Worm (Caenorhabditis elegans) whole organism, L2 larva: Measurements from ENCODE around the gene F47B7.5.

Source experiments
- C34F6.9 ChIP-seq: fragments of 150-350 bp; optimal IDR thresholded peaks from 2 replicates; lab custom pipeline; 2014; ENCODE audit warnings: missing biosample characterization, missing genetic modification characterization
- F13H6.1 ChIP-seq: sonication (generic microtip); optimal IDR thresholded peaks from 2 replicates; lab custom pipeline; 2016; ENCODE audit warnings: missing genetic modification characterization, missing compliant biosample characterization
- R02D3.7 ChIP-seq: fragments of 150-350 bp; optimal IDR thresholded peaks from 2 replicates; lab custom pipeline; 2014; ENCODE audit warnings: missing biosample characterization, missing genetic modification characterization
- ZK546.5 ChIP-seq: sonication (generic microtip); optimal IDR thresholded peaks from 2 replicates; lab custom pipeline; 2017; ENCODE audit warnings: missing biosample characterization, missing genetic modification characterization
- alr-1 ChIP-seq: fragments of 150-350 bp; optimal IDR thresholded peaks from 2 replicates; lab custom pipeline; 2014; ENCODE audit warnings: missing biosample characterization, missing genetic modification characterization
- aly-2 ChIP-seq: fragments of 150-350 bp; optimal IDR thresholded peaks from 2 replicates; lab custom pipeline; 2014; ENCODE audit warnings: missing biosample characterization, missing genetic modification characterization
- ama-1 ChIP-seq: fragments of 150-350 bp; optimal IDR thresholded peaks from 2 replicates; lab custom pipeline; 2018; ENCODE audit warnings: inconsistent platforms
- blmp-1 ChIP-seq: sonication (generic microtip); optimal IDR thresholded peaks from 2 replicates; lab custom pipeline; 2017; ENCODE audit warnings: missing genetic modification characterization, mild to moderate bottlenecking, missing compliant biosample characterization, antibody characterized with exemption, moderate library complexity; ENCODE audit not compliant: insufficient read depth
- ceh-16 ChIP-seq: fragments of 150-350 bp; optimal IDR thresholded peaks from 2 replicates; lab custom pipeline; 2014; ENCODE audit warnings: missing biosample characterization, missing genetic modification characterization
- ceh-82 ChIP-seq: fragments of 150-350 bp; optimal IDR thresholded peaks from 2 replicates; lab custom pipeline; 2014; ENCODE audit warnings: missing biosample characterization, missing genetic modification characterization
- crh-2 ChIP-seq: sonication (generic microtip); optimal IDR thresholded peaks from 2 replicates; lab custom pipeline; 2017; ENCODE audit warnings: missing biosample characterization, missing genetic modification characterization
- egl-27 ChIP-seq: sonication (generic microtip); optimal IDR thresholded peaks from 3 replicates; lab custom pipeline; 2017; ENCODE audit warnings: missing biosample characterization, missing genetic modification reagents, missing genetic modification characterization
- elt-1 ChIP-seq: fragments of 150-350 bp; optimal IDR thresholded peaks from 2 replicates; lab custom pipeline; 2014; ENCODE audit warnings: missing biosample characterization, missing genetic modification characterization
- elt-3 ChIP-seq: sonication (generic microtip); optimal IDR thresholded peaks from 2 replicates; lab custom pipeline; 2017; ENCODE audit warnings: missing biosample characterization, missing genetic modification characterization
- fos-1 ChIP-seq: fragments of 150-350 bp; optimal IDR thresholded peaks from 2 replicates; lab custom pipeline; 2014; ENCODE audit warnings: missing biosample characterization, missing genetic modification characterization
- gmeb-1 ChIP-seq: fragments of 150-350 bp; optimal IDR thresholded peaks from 2 replicates; lab custom pipeline; 2014; ENCODE audit warnings: missing biosample characterization, missing genetic modification characterization
- lin-11 ChIP-seq: fragments of 150-350 bp; sonication (generic microtip); optimal IDR thresholded peaks from 2 replicates; lab custom pipeline; 2014; ENCODE audit warnings: missing biosample characterization, missing genetic modification characterization, inconsistent platforms, mixed read lengths
- lin-13 ChIP-seq: fragments of 150-350 bp; optimal IDR thresholded peaks from 2 replicates; lab custom pipeline; 2014; ENCODE audit warnings: missing biosample characterization, missing genetic modification reagents, missing genetic modification characterization
- lin-39 ChIP-seq: fragments of 150-350 bp; optimal IDR thresholded peaks from 2 replicates; lab custom pipeline; 2014; ENCODE audit warnings: missing biosample characterization, missing genetic modification reagents, missing genetic modification characterization
- lsy-2 ChIP-seq, 2 experiments: fragments of 150-350 bp in 1 of 2; sonication (generic microtip) in 1 of 2; optimal IDR thresholded peaks; 2 replicates each; lab custom pipeline; 2014 to 2017; ENCODE audit warnings: missing biosample characterization in 2 of 2, missing genetic modification characterization in 2 of 2
- mab-5 ChIP-seq: fragments of 150-350 bp; optimal IDR thresholded peaks from 2 replicates; lab custom pipeline; 2014; ENCODE audit warnings: missing biosample characterization, missing genetic modification characterization
- mbf-1 ChIP-seq: sonication (generic microtip); optimal IDR thresholded peaks from 2 replicates; lab custom pipeline; 2017; ENCODE audit warnings: missing biosample characterization, missing genetic modification characterization
- mdl-1 ChIP-seq, 2 experiments: fragments of 150-350 bp in 1 of 2; sonication (generic microtip) in 1 of 2; optimal IDR thresholded peaks; 2 replicates each; lab custom pipeline; 2017; ENCODE audit warnings: missing biosample characterization in 2 of 2, missing genetic modification characterization in 2 of 2
- nhr-10 ChIP-seq: sonication (generic microtip); optimal IDR thresholded peaks from 2 replicates; lab custom pipeline; 2017; ENCODE audit warnings: missing biosample characterization, missing genetic modification characterization
- nhr-11 ChIP-seq: fragments of 150-350 bp; optimal IDR thresholded peaks from 2 replicates; lab custom pipeline; 2014; ENCODE audit warnings: missing biosample characterization, missing genetic modification characterization
- nhr-129 ChIP-seq: fragments of 150-350 bp; optimal IDR thresholded peaks from 2 replicates; lab custom pipeline; 2014; ENCODE audit warnings: missing biosample characterization, missing genetic modification characterization
- nhr-21 ChIP-seq: fragments of 150-350 bp; optimal IDR thresholded peaks from 2 replicates; lab custom pipeline; 2014; ENCODE audit warnings: missing biosample characterization, missing genetic modification characterization
- nhr-23 ChIP-seq: fragments of 150-350 bp; optimal IDR thresholded peaks from 2 replicates; lab custom pipeline; 2014; ENCODE audit warnings: missing biosample characterization, missing genetic modification reagents, missing genetic modification characterization
- nhr-237 ChIP-seq: fragments of 150-350 bp; optimal IDR thresholded peaks from 2 replicates; lab custom pipeline; 2014; ENCODE audit warnings: missing biosample characterization, missing genetic modification characterization
- nhr-25 ChIP-seq: fragments of 150-350 bp; sonication (generic microtip); optimal IDR thresholded peaks from 3 replicates; lab custom pipeline; 2014; ENCODE audit warnings: missing biosample characterization, missing genetic modification characterization
- nhr-77 ChIP-seq: fragments of 150-350 bp; optimal IDR thresholded peaks from 2 replicates; lab custom pipeline; 2014; ENCODE audit warnings: missing biosample characterization, missing genetic modification characterization
- peb-1 ChIP-seq: fragments of 150-350 bp; optimal IDR thresholded peaks from 2 replicates; lab custom pipeline; 2014; ENCODE audit warnings: missing biosample characterization, missing genetic modification characterization
- sem-4 ChIP-seq: fragments of 150-350 bp; optimal IDR thresholded peaks from 2 replicates; lab custom pipeline; 2014; ENCODE audit warnings: missing biosample characterization, missing genetic modification reagents, missing genetic modification characterization
- skn-1 ChIP-seq: sonication (generic microtip); optimal IDR thresholded peaks from 2 replicates; lab custom pipeline; 2017; ENCODE audit warnings: missing biosample characterization, missing genetic modification characterization
- sma-3 ChIP-seq: sonication (generic microtip); optimal IDR thresholded peaks from 2 replicates; lab custom pipeline; 2016; ENCODE audit warnings: missing genetic modification reagents, missing genetic modification characterization, missing compliant biosample characterization
- sma-9 ChIP-seq, 2 experiments: fragments of 150-350 bp in 1 of 2; sonication (generic microtip) in 1 of 2; optimal IDR thresholded peaks; 2 replicates each; lab custom pipeline; 2014 to 2016; ENCODE audit warnings: missing genetic modification characterization in 2 of 2, mild to moderate bottlenecking in 1 of 2, missing biosample characterization in 1 of 2, missing compliant biosample characterization in 1 of 2, missing genetic modification reagents in 1 of 2, moderate library complexity in 1 of 2
- unc-39 ChIP-seq: fragments of 150-350 bp; optimal IDR thresholded peaks from 2 replicates; lab custom pipeline; 2014; ENCODE audit warnings: missing biosample characterization, missing genetic modification characterization
- unc-62 ChIP-seq: fragments of 150-350 bp; optimal IDR thresholded peaks from 2 replicates; lab custom pipeline; 2014; ENCODE audit warnings: missing biosample characterization, missing genetic modification reagents, missing genetic modification characterization
- zag-1 ChIP-seq: fragments of 150-350 bp; optimal IDR thresholded peaks from 2 replicates; lab custom pipeline; 2014; ENCODE audit warnings: missing biosample characterization, missing genetic modification characterization
- ztf-4 ChIP-seq: fragments of 150-350 bp; optimal IDR thresholded peaks from 2 replicates; lab custom pipeline; 2014; ENCODE audit warnings: missing biosample characterization, missing genetic modification characterization

Gene F47B7.5

DNA sequence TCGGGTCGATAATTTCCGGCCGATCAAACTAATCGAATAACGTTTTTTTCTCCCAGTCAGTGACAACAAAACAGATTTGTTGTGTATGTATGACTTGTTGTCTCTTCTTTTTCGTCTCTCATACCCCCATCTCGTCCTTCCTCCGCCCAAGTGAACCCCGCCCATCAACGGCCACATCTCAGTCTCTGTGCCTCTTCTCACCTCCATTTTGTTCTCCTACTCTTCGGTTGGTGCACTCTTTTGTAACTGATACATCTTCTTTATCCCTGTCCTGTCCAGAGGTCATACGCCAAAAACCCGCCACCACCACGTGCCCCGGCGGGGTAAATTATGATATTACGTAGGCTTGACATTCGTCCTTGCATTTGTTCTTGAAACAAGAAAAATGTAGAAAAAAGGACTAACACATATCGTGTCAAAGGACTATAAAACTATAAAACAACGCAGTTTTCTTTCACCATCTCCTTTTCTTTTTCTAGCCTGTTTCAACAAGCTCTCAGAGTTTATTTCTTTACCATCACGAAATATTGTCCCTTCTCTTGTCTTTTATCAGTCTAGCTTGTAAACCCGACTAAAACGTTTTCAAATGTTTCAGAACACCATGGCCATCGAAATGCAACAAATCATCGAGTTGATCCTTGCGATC lies 18.9 kb upstream of the F47B7.5 start, which contains the start of gene pmpl-1:
Gene pmpl-1 (plus strand): TSS at position 596 of the 646 bp plus-strand sequence.
- peak; percentile 7 for TF ChIP-seq nhr-23 (tag; lab: Kevin White, UChicago)
- TF ChIP-seq skn-1, result no peak
- no peak for TF ChIP-seq R02D3.7 (tag; lab: Kevin White, UChicago)
- TF ChIP-seq gmeb-1 (tag; lab: Kevin White, UChicago), result no peak
- no peak for TF ChIP-seq unc-62 (GFP tag; lab: Kevin White, UChicago)
- TF ChIP-seq nhr-129 (tag; lab: Kevin White, UChicago), result peak; percentile 74
- TF ChIP-seq ZK546.5 (tag; lab: Kevin White, UChicago), result no peak
- TF ChIP-seq lin-13 (GFP tag; lab: Kevin White, UChicago), result peak; percentile 43
- TF ChIP-seq egl-27 (tag; lab: Kevin White, UChicago), result peak; percentile 40
- no peak for TF ChIP-seq ztf-4 (tag; lab: Kevin White, UChicago)
- TF ChIP-seq nhr-21 (tag; lab: Kevin White, UChicago), result peak; percentile 24
- peak; percentile 64 for TF ChIP-seq crh-2 (tag; lab: Kevin White, UChicago)
- TF ChIP-seq lin-11 (tag; lab: Kevin White, UChicago), result peak; percentile 7
- TF ChIP-seq elt-1 (tag; lab: Kevin White, UChicago), result no peak
- peak; percentile 91 for TF ChIP-seq ceh-16
- TF ChIP-seq ceh-82, result no peak
- TF ChIP-seq aly-2 (tag; lab: Kevin White, UChicago), result no peak
- TF ChIP-seq nhr-77 (tag; lab: Kevin White, UChicago), result no peak
- TF ChIP-seq mdl-1 (tag; optimal IDR thresholded peaks at IDR 0.05; lab: Kevin White, UChicago), result peak; percentile 31 to 46
- peak; percentile 47 for TF ChIP-seq C34F6.9 (tag; lab: Kevin White, UChicago)
- TF ChIP-seq F13H6.1, result peak; percentile 60
- TF ChIP-seq nhr-237 (tag; lab: Kevin White, UChicago), result no peak
- no peak for TF ChIP-seq peb-1 (tag; lab: Kevin White, UChicago)
- TF ChIP-seq fos-1, result no peak
- TF ChIP-seq blmp-1 (tag; lab: Kevin White, UChicago), result peak; percentile 73
- TF ChIP-seq mbf-1 (tag; lab: Kevin White, UChicago), result no peak
- TF ChIP-seq nhr-25 (tag; lab: Kevin White, UChicago), result peak; percentile 95
- peak in 1 of 2 experiments; percentile 27 for TF ChIP-seq lsy-2 (tag; optimal IDR thresholded peaks at IDR 0.05; lab: Kevin White, UChicago)
- no peak for TF ChIP-seq ama-1 (lab: Kevin White, UChicago)
- TF ChIP-seq sem-4 (tag; lab: Kevin White, UChicago), result peak; percentile 41
- no peak for TF ChIP-seq elt-3
- no peak for TF ChIP-seq mab-5 (tag; lab: Kevin White, UChicago)
- TF ChIP-seq sma-3, result peak; percentile 51
- TF ChIP-seq lin-39 (tag; lab: Kevin White, UChicago), result no peak
- no peak for TF ChIP-seq alr-1 (tag; lab: Kevin White, UChicago)

DNA sequence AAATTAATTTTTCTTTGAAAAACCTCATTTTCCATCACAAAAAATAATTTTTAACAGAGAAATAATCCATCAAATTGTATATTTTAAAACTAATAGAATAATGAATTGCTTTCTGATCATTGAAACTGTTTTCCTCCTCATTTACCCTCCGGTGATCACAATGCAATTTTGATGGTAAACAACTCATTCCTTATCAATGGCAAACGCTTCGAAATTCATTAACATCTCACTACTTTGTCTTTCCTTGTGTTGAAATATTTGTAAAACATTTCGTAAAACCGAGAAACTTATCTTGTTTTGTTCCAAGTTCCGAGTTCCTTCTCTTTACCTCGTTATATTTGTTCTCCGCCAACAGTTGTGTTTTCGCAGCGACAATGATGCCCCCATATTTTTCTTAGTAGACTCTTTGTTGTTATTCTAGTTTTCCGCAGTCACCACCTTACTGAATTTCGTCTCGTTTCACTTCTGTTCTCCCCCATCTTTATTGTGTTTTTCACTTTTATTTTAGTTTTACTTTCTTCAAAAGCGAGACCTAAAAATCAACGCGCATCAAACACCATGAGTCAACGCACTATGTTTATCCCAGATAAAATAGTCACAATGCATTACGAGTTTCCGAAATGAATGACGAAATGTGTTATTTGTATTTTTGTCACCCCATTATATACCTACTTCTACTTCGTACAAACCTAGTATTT lies 16.6 kb upstream of the F47B7.5 start:
- TF ChIP-seq sma-3, result peak; percentile 27
- peak; percentile 80 for TF ChIP-seq blmp-1 (tag; lab: Kevin White, UChicago)
- TF ChIP-seq nhr-129 (tag; lab: Kevin White, UChicago), result peak; percentile 42
- TF ChIP-seq C34F6.9 (tag; lab: Kevin White, UChicago), result peak; percentile 7
- TF ChIP-seq fos-1, result no peak
- peak; percentile 18 for TF ChIP-seq sma-9 (GFP tag; optimal IDR thresholded peaks at IDR 0.05; lab: Kevin White, UChicago)
- no peak for TF ChIP-seq sma-9 (tag; optimal IDR thresholded peaks at IDR 0.05; lab: Kevin White, UChicago)
- TF ChIP-seq mdl-1 (tag; optimal IDR thresholded peaks at IDR 0.05; lab: Kevin White, UChicago), result no peak
- TF ChIP-seq, all 48 proteins: peak for 5

DNA sequence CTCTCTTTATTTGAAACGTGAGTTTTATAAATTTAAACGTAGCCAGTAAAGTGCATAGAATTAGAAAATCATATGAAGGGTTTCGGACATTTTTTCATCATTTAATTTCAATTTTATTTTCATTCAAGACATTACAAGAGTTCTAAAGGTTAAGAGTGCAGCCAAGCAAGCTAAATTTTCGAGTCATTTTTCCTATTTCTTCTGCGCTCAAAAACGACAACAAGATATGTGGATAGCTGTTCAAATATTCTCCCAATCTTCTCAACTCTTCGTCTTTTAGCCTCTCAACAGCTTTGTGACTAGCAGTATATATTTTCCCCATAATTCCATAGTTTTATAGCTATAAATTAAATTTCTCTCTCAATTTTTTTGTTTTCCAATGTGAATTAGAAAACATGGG lies 15.0 kb upstream of the F47B7.5 start:
- TF ChIP-seq sem-4 (tag; lab: Kevin White, UChicago) (no peak), sma-3 (no peak), nhr-77 (tag; lab: Kevin White, UChicago) (no peak), lin-11 (tag; lab: Kevin White, UChicago) (no peak), nhr-10 (no peak), zag-1 (tag; lab: Kevin White, UChicago) (no peak), nhr-237 (tag; lab: Kevin White, UChicago) (no peak), lin-39 (tag; lab: Kevin White, UChicago) (no peak), nhr-11 (no peak), nhr-25 (tag; lab: Kevin White, UChicago) (no peak), lsy-2 (tag; optimal IDR thresholded peaks at IDR 0.05; lab: Kevin White, UChicago) (no peak), unc-39 (tag; lab: Kevin White, UChicago) (no peak)
